Fruit fly (Drosophila melanogaster): ENCODE data around the gene mrt.

The mrt gene

dm6 chr3R:27274533-27275447 is 7.7 kb downstream of the mrt start, which contains the start of gene CG5938 (continued):
- TF ChIP-seq CG12391 (tag; optimal IDR thresholded peaks at IDR 0.05) (peak; percentile 47), D19A (tag; optimal IDR thresholded peaks at IDR 0.05) (peak; percentile 2), stwl (tag; optimal IDR thresholded peaks at IDR 0.05) (peak; percentile 51), bsh (GFP tag; optimal IDR thresholded peaks at IDR 0.05) (peak in 1 of 2 experiments; percentile 23), CG4820 (GFP tag; optimal IDR thresholded peaks at IDR 0.05) (no peak), CG4707 (GFP tag; optimal IDR thresholded peaks at IDR 0.05) (no peak), hkb (optimal IDR thresholded peaks at IDR 0.05) (peak; percentile 26), hkb (GFP tag; IDR thresholded peaks at IDR 0.05) (no peak), HmgZ (tag; optimal IDR thresholded peaks at IDR 0.05) (peak; percentile 55), dmrt11E (tag; optimal IDR thresholded peaks at IDR 0.05) (peak; percentile 13), slp2 (GFP tag; optimal IDR thresholded peaks at IDR 0.05) (no peak), CG8765 (GFP tag; IDR thresholded peaks at IDR 0.05) (no peak), zfh1 (GFP tag; IDR thresholded peaks at IDR 0.05) (peak; percentile 27; the same call in 1 of the 3 replicates), MTF-1 (GFP tag; optimal IDR thresholded peaks at IDR 0.05; ENCODE audit: borderline replicate concordance) (no peak), Fer1 (GFP tag; optimal IDR thresholded peaks at IDR 0.05) (peak; percentile 22), wek (GFP tag; optimal IDR thresholded peaks at IDR 0.05) (no peak), Adf1 (GFP tag; IDR thresholded peaks at IDR 0.05) (no peak; the same call in 1 of the 2 replicates), bcd (GFP tag; optimal IDR thresholded peaks at IDR 0.05) (peak; percentile 7), gem (tag; optimal IDR thresholded peaks at IDR 0.05) (no peak), E2f2 (GFP tag; IDR thresholded peaks at IDR 0.05) (peak; percentile 75), Ssrp (tag; optimal IDR thresholded peaks at IDR 0.05) (peak; percentile 21), cad (GFP tag; optimal IDR thresholded peaks at IDR 0.05) (no peak), BEAF-32 (GFP tag; optimal IDR thresholded peaks at IDR 0.05) (peak; percentile 25), CG1792 (GFP tag; optimal IDR thresholded peaks at IDR 0.05) (no peak), Fer3 (tag; optimal IDR thresholded peaks at IDR 0.05) (no peak), Dll (GFP tag; IDR thresholded peaks at IDR 0.05; ENCODE audit: partially characterized antibody) (0 out of 4 replicates have a peak, but pooled peaks have one; percentile 21), CG6689 (GFP tag; IDR thresholded peaks at IDR 0.05) (0 out of 2 replicates have a peak, but pooled peaks have one; percentile 39), cwo (GFP tag; optimal IDR thresholded peaks at IDR 0.05) (peak; percentile 6), slbo (GFP tag; IDR thresholded peaks at IDR 0.05) (peak; percentile 32; the same call in 1 of the 2 replicates), pzg (GFP tag; optimal IDR thresholded peaks at IDR 0.05) (peak; percentile 32), trem (tag; optimal IDR thresholded peaks at IDR 0.05) (peak; percentile 92), onecut (GFP tag; IDR thresholded peaks at IDR 0.05) (peak; percentile 73), Aef1 (GFP tag; IDR thresholded peaks at IDR 0.05) (peak; percentile 48; the same call in 2 of the 3 replicates), ewg (GFP tag; optimal IDR thresholded peaks at IDR 0.05) (no peak), dmrt99B (tag; optimal IDR thresholded peaks at IDR 0.05) (no peak), sc (optimal IDR thresholded peaks at IDR 0.05) (no peak), sc (GFP tag; optimal IDR thresholded peaks at IDR 0.05) (no peak), Hr3 (GFP tag; optimal IDR thresholded peaks at IDR 0.05) (peak; percentile 24), Dp (GFP tag; optimal IDR thresholded peaks at IDR 0.05) (peak; percentile 66), CG3838 (GFP tag; optimal IDR thresholded peaks at IDR 0.05) (no peak), CG1024 (GFP tag; IDR thresholded peaks at IDR 0.05) (no peak), Atf6 (GFP tag; IDR thresholded peaks at IDR 0.05) (no peak; the same call in 1 of the 2 replicates), Hand (GFP tag; optimal IDR thresholded peaks at IDR 0.05) (no peak), CG15479 (GFP tag; optimal IDR thresholded peaks at IDR 0.05) (peak; percentile 53), CG14667 (GFP tag; IDR thresholded peaks at IDR 0.05) (no peak), kni (GFP tag; optimal IDR thresholded peaks at IDR 0.05) (no peak), CG2678 (tag; optimal IDR thresholded peaks at IDR 0.05) (peak; percentile 46), az2 (GFP tag; optimal IDR thresholded peaks at IDR 0.05) (peak; percentile 15)
